Worm (Caenorhabditis elegans) whole organism, young adult: Measurements from ENCODE around the gene gar-3.

Source experiments
- B0261.1 ChIP-seq: sonication (generic microtip); optimal IDR thresholded peaks from 2 replicates; lab custom pipeline; 2016; ENCODE audit warnings: mild to moderate bottlenecking, missing genetic modification characterization, moderate library complexity, missing compliant biosample characterization
- C06A6.2 ChIP-seq: fragments of 200-800 bp; sonication (Bioruptor generic); conservative IDR thresholded peaks from 2 replicates; pipeline ENCODE4 v1.3.6; 2022; ENCODE audit warnings: missing genetic modification characterization, missing compliant biosample characterization
- D2030.7 ChIP-seq: fragments of 200-800 bp; sonication (Bioruptor generic); IDR thresholded peaks from 2 replicates; pipeline ENCODE4 v1.3.6; 2022; ENCODE audit warnings: missing genetic modification reagents, missing genetic modification characterization, missing compliant biosample characterization
- F10E7.11 ChIP-seq: sonication (generic microtip); optimal IDR thresholded peaks from 2 replicates; lab custom pipeline; 2017; ENCODE audit warnings: mild to moderate bottlenecking, missing genetic modification characterization, moderate library complexity, missing compliant biosample characterization
- F23B12.7 ChIP-seq: sonication (generic microtip); optimal IDR thresholded peaks from 2 replicates; lab custom pipeline; 2017; ENCODE audit warnings: missing genetic modification characterization, mild to moderate bottlenecking, missing compliant biosample characterization, antibody characterized with exemption, moderate library complexity; ENCODE audit not compliant: insufficient read depth
- F49E8.2 ChIP-seq: sonication (generic microtip); optimal IDR thresholded peaks from 3 replicates; lab custom pipeline; 2017; ENCODE audit warnings: missing genetic modification characterization, mild to moderate bottlenecking, missing compliant biosample characterization, antibody characterized with exemption, moderate library complexity; ENCODE audit not compliant: insufficient read depth
- F57A8.1 ChIP-seq: fragments of 200-800 bp; sonication (Bioruptor generic); optimal IDR thresholded peaks from 2 replicates; lab custom pipeline; 2018; ENCODE audit warnings: mild to moderate bottlenecking, missing genetic modification characterization, moderate library complexity, missing compliant biosample characterization
- F57C9.4 ChIP-seq: sonication (generic microtip); optimal IDR thresholded peaks from 2 replicates; lab custom pipeline; 2017; ENCODE audit warnings: mild to moderate bottlenecking, missing genetic modification characterization, missing compliant biosample characterization
- K12H6.12 ChIP-seq: fragments of 200-800 bp; sonication (Bioruptor generic); optimal IDR thresholded peaks from 2 replicates; lab custom pipeline; 2018; ENCODE audit warnings: mild to moderate bottlenecking, missing genetic modification characterization, missing compliant biosample characterization
- Y79H2A.3 ChIP-seq: fragments of 200-800 bp; sonication (Bioruptor generic); conservative IDR thresholded peaks from 2 replicates; pipeline ENCODE4 v1.3.6; 2022; ENCODE audit warnings: missing genetic modification reagents, missing genetic modification characterization, missing compliant biosample characterization
- ZK185.1 ChIP-seq: sonication (generic microtip); optimal IDR thresholded peaks from 2 replicates; lab custom pipeline; 2016; ENCODE audit warnings: mild to moderate bottlenecking, missing genetic modification characterization, missing compliant biosample characterization; ENCODE audit not compliant: poor library complexity, severe bottlenecking
- aptf-3 ChIP-seq: fragments of 200-800 bp; sonication (Bioruptor generic); IDR thresholded peaks from 2 replicates; pipeline ENCODE4 v1.3.6; 2022; ENCODE audit warnings: missing genetic modification characterization, missing compliant biosample characterization
- attf-5 ChIP-seq: fragments of 200-800 bp; sonication (Bioruptor generic); optimal IDR thresholded peaks from 2 replicates; lab custom pipeline; 2018; ENCODE audit warnings: mild to moderate bottlenecking, missing genetic modification characterization, missing compliant biosample characterization
- attf-6 ChIP-seq: fragments of 200-800 bp; sonication (Bioruptor generic); IDR thresholded peaks from 2 replicates; pipeline ENCODE4 v1.3.6; 2022; ENCODE audit warnings: missing genetic modification reagents, missing genetic modification characterization, missing compliant biosample characterization
- bed-1 ChIP-seq: fragments of 200-800 bp; sonication (Bioruptor generic); IDR thresholded peaks from 2 replicates; pipeline ENCODE4 v1.3.6; 2022; ENCODE audit warnings: missing genetic modification reagents, missing genetic modification characterization, missing compliant biosample characterization
- cebp-1 ChIP-seq, 2 experiments: fragments of 200-800 bp in 1 of 2; sonication (Bioruptor generic) in 1 of 2; sonication (generic microtip) in 1 of 2; IDR thresholded peaks in 1 of 2; optimal IDR thresholded peaks in 1 of 2; 2 replicates each; pipeline versions ENCODE4 v1.3.6 to Lab custom; 2017 to 2022; ENCODE audit warnings: missing compliant biosample characterization in 2 of 2, missing genetic modification characterization in 2 of 2, mild to moderate bottlenecking in 1 of 2, missing genetic modification reagents in 1 of 2, moderate library complexity in 1 of 2
- ceh-100 ChIP-seq: fragments of 200-800 bp; sonication (Bioruptor generic); IDR thresholded peaks from 2 replicates; pipeline ENCODE4 v1.3.6; 2022; ENCODE audit warnings: missing genetic modification reagents, missing genetic modification characterization, missing compliant biosample characterization
- ceh-58 ChIP-seq: fragments of 200-800 bp; sonication (Bioruptor generic); IDR thresholded peaks from 2 replicates; pipeline ENCODE4 v1.3.6; 2022; ENCODE audit warnings: missing genetic modification characterization, missing compliant biosample characterization
- ceh-91 ChIP-seq: fragments of 200-800 bp; sonication (Bioruptor generic); IDR thresholded peaks from 2 replicates; pipeline ENCODE4 v1.3.6; 2022; ENCODE audit warnings: missing genetic modification reagents, missing genetic modification characterization, missing compliant biosample characterization
- dox-1 ChIP-seq: fragments of 200-800 bp; sonication (Bioruptor generic); IDR thresholded peaks from 2 replicates; pipeline ENCODE4 v1.3.6; 2022; ENCODE audit warnings: missing genetic modification reagents, missing genetic modification characterization, missing compliant biosample characterization
- him-1 ChIP-seq: sonication (generic microtip); optimal IDR thresholded peaks from 2 replicates; lab custom pipeline; 2016; ENCODE audit warnings: missing genotype, missing genetic modification reagents, missing genetic modification characterization, missing compliant biosample characterization
- hlh-12 ChIP-seq: sonication (generic microtip); optimal IDR thresholded peaks from 2 replicates; lab custom pipeline; 2016; ENCODE audit warnings: missing genetic modification characterization, missing compliant biosample characterization
- hmg-1.2 ChIP-seq: fragments of 200-800 bp; sonication (Bioruptor generic); IDR thresholded peaks from 2 replicates; pipeline ENCODE4 v1.3.6; 2022; ENCODE audit warnings: missing genetic modification reagents, missing genetic modification characterization, missing compliant biosample characterization
- let-607 ChIP-seq, 2 experiments: fragments of 200-800 bp in 1 of 2; sonication (Bioruptor generic) in 1 of 2; sonication (generic microtip) in 1 of 2; optimal IDR thresholded peaks; 2 replicates each; lab custom pipeline; 2016 to 2018; ENCODE audit warnings: mild to moderate bottlenecking in 2 of 2, missing compliant biosample characterization in 2 of 2, missing genetic modification characterization in 2 of 2, moderate library complexity in 2 of 2, missing genotype in 1 of 2
- lin-26 ChIP-seq: fragments of 200-800 bp; sonication (Bioruptor generic); IDR thresholded peaks from 2 replicates; pipeline ENCODE4 v1.3.6; 2022; ENCODE audit warnings: missing genetic modification reagents, missing genetic modification characterization, missing compliant biosample characterization
- lin-35 ChIP-seq, 3 experiments: fragments of 150-350 bp in 2 of 3; sonication (generic microtip) in 1 of 3; optimal IDR thresholded peaks; 2 replicates each; lab custom pipeline; 2014 to 2018; ENCODE audit warnings: missing biosample characterization in 3 of 3, missing genetic modification characterization in 3 of 3, missing genetic modification reagents in 3 of 3
- lin-54 ChIP-seq: fragments of 200-800 bp; sonication (Bioruptor generic); optimal IDR thresholded peaks from 2 replicates; lab custom pipeline; 2018; ENCODE audit warnings: mild to moderate bottlenecking, missing genetic modification characterization, missing compliant biosample characterization
- madf-6 ChIP-seq: fragments of 200-800 bp; sonication (Bioruptor generic); IDR thresholded peaks from 2 replicates; pipeline ENCODE4 v1.3.6; 2022; ENCODE audit warnings: missing genetic modification reagents, missing genetic modification characterization, missing compliant biosample characterization
- mcd-1 ChIP-seq: fragments of 200-800 bp; sonication (Bioruptor generic); IDR thresholded peaks from 2 replicates; pipeline ENCODE4 v1.3.6; 2022; ENCODE audit warnings: missing genetic modification reagents, missing genetic modification characterization, missing compliant biosample characterization
- nfyb-1 ChIP-seq: fragments of 200-800 bp; sonication (Bioruptor generic); IDR thresholded peaks from 2 replicates; pipeline ENCODE4 v1.3.6; 2022; ENCODE audit warnings: missing genetic modification reagents, missing genetic modification characterization, missing compliant biosample characterization
- nhr-80 ChIP-seq: sonication (generic microtip); optimal IDR thresholded peaks from 2 replicates; lab custom pipeline; 2016; ENCODE audit warnings: missing genetic modification characterization, missing compliant biosample characterization
- pbrm-1 ChIP-seq: fragments of 200-800 bp; sonication (Bioruptor generic); IDR thresholded peaks from 2 replicates; pipeline ENCODE4 v1.3.6; 2022; ENCODE audit warnings: missing genetic modification reagents, missing genetic modification characterization, missing compliant biosample characterization
- pha-4 ChIP-seq: fragments of 150-350 bp; sonication (generic microtip); optimal IDR thresholded peaks from 2 replicates; lab custom pipeline; 2014; ENCODE audit warnings: missing biosample characterization, missing genetic modification reagents, missing genetic modification characterization
- rcor-1 ChIP-seq: fragments of 200-800 bp; sonication (Bioruptor generic); IDR thresholded peaks from 2 replicates; pipeline ENCODE4 v1.3.6; 2022; ENCODE audit warnings: missing genetic modification reagents, missing genetic modification characterization, missing compliant biosample characterization
- snpc-1.1 ChIP-seq: sonication (generic microtip); optimal IDR thresholded peaks from 2 replicates; lab custom pipeline; 2017; ENCODE audit warnings: missing genetic modification characterization, mild to moderate bottlenecking, missing compliant biosample characterization, antibody characterized with exemption, moderate library complexity, missing genotype, missing genetic modification reagents; ENCODE audit not compliant: insufficient read depth
- snpc-3.4 ChIP-seq: sonication (generic microtip); optimal IDR thresholded peaks from 2 replicates; lab custom pipeline; 2017; ENCODE audit warnings: missing genetic modification characterization, mild to moderate bottlenecking, missing compliant biosample characterization, antibody characterized with exemption, moderate library complexity, missing genotype, missing genetic modification reagents
- snpc-4 ChIP-seq, 5 experiments: fragments of 150-350 bp in 1 of 5; sonication (generic microtip) in 4 of 5; optimal IDR thresholded peaks; 2 replicates each; lab custom pipeline; 2014 to 2018; ENCODE audit warnings: missing genetic modification characterization in 5 of 5, missing biosample characterization in 3 of 5, antibody characterized with exemption in 2 of 5, mild to moderate bottlenecking in 2 of 5, missing compliant biosample characterization in 2 of 5, missing genotype in 2 of 5, moderate library complexity in 2 of 5, missing genetic modification reagents in 1 of 5
- tbp1 ChIP-seq: fragments of 200-800 bp; sonication (Bioruptor generic); optimal IDR thresholded peaks from 2 replicates; lab custom pipeline; 2018; ENCODE audit warnings: mild to moderate bottlenecking, missing genetic modification characterization, missing compliant biosample characterization
- tbx-9 ChIP-seq: sonication (generic microtip); optimal IDR thresholded peaks from 2 replicates; lab custom pipeline; 2016; ENCODE audit warnings: borderline replicate concordance, missing genetic modification characterization, inconsistent platforms, missing compliant biosample characterization
- ztf-22 ChIP-seq: fragments of 200-800 bp; sonication (Bioruptor generic); optimal IDR thresholded peaks from 2 replicates; lab custom pipeline; 2018; ENCODE audit warnings: mild to moderate bottlenecking, missing genetic modification characterization, moderate library complexity, missing compliant biosample characterization
- ztf-26 ChIP-seq: sonication (generic microtip); optimal IDR thresholded peaks from 2 replicates; lab custom pipeline; 2017; ENCODE audit warnings: missing genetic modification characterization, missing compliant biosample characterization
- ztf-6 ChIP-seq: fragments of 200-800 bp; sonication (Bioruptor generic); IDR thresholded peaks from 2 replicates; pipeline ENCODE4 v1.3.6; 2022; ENCODE audit warnings: missing genetic modification reagents, missing genetic modification characterization, missing compliant biosample characterization

gar-3 gene

DNA sequence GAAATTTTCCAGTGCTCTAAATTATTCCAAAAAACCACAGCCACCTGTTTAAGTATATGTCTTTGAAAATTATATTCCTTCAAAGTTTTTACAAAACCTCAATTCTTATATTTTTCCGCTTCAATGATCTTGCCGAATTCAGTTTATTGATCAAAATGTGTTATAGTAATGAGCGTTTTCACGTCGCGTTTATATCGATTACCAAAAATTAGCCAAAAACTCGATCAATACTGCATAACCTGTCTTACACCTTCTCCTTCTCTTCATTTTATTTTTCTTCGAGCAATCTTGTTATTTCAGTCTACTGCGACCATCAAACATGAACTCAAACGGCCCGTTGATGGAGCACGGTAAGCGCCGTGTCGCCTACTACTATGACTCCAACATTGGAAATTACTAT is 54.4 kb downstream of the gar-3 start, which contains the start of gene hda-1:
Gene hda-1, plus strand, starts transcription at position 301 of the 400 bp plus-strand sequence.
- no peak for TF ChIP-seq hlh-12 (tag; lab: Kevin White, UChicago)
- TF ChIP-seq F57A8.1 (GFP tag; lab: Kevin White, UChicago), result no peak
- TF ChIP-seq lin-54 (GFP tag; lab: Kevin White, UChicago), result no peak
- no peak for TF ChIP-seq K12H6.12 (tag; lab: Kevin White, UChicago)
- no peak for TF ChIP-seq ceh-91
- TF ChIP-seq snpc-1.1 (tag; lab: Kevin White, UChicago), result no peak
- no peak for TF ChIP-seq aptf-3 (GFP tag; lab: Robert Waterston, UW)
- no peak for TF ChIP-seq nfyb-1 (GFP tag; lab: Robert Waterston, UW)

DNA sequence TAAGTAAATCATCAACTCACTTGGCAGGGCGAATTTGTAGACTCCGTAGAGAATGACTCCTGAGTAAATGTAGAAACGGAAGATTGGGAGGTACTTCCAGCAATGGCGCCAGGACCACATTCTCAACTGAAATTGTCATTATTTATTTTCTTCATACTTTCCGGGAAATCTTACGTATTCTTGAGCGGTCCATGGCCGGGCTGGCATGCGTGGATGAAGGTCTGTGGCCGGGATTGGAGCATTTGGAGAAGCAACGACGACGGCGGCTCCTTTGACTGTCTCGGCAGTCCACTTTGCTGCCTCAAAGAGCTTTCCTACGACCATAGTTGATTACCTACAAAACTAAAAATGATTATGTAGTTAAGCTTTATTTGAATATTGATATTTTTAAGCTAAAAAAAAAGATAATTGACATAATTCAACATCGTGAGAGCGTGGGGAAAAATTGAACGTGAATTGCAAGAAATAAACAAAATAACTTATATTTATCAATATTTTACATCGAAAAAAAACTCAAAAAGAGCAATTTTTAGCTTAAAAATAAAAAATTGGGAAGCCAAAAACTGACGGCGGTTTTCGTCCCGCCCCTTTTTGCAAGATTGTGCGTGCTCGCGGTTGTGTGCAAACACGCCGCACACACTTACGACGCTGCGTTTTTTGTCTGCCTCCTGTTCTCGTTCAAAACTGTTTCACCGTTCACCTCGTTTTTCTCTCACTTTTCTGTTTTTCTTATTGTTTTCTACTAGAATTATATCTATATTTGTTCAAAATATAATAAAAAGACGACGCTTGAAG is 55.5 kb downstream of the gar-3 start, which contains the start of gene ril-1:
Gene ril-1, minus strand, starts transcription at position 342 of the 795 bp plus-strand sequence.
- TF ChIP-seq ceh-100 (GFP tag; lab: Robert Waterston, UW) (peak; percentile 53; the same call in 1 of the 2 replicates), lin-26 (GFP tag; lab: Robert Waterston, UW) (peak; percentile 52; the same call in 1 of the 2 replicates), ztf-22 (GFP tag; lab: Kevin White, UChicago) (no peak), pbrm-1 (GFP tag; lab: Robert Waterston, UW) (0 out of 2 replicates have a peak, but pooled peaks have one; percentile 12), lin-35 (GFP tag; optimal IDR thresholded peaks at IDR 0.05; lab: Kevin White, UChicago) (peak in 1 of 3 experiments; percentile 38), ZK185.1 (peak; percentile 57), hmg-1.2 (GFP tag; lab: Robert Waterston, UW) (peak; percentile 12; the same call in 1 of the 2 replicates), rcor-1 (GFP tag; lab: Robert Waterston, UW) (0 out of 2 replicates have a peak, but pooled peaks have one; percentile 24), ceh-58 (GFP tag; lab: Robert Waterston, UW) (no peak), mcd-1 (GFP tag; lab: Robert Waterston, UW) (peak; percentile 50), F57C9.4 (tag; lab: Kevin White, UChicago) (no peak), him-1 (no peak), F23B12.7 (peak; percentile 64), D2030.7 (GFP tag; lab: Robert Waterston, UW) (peak; percentile 27; the same call in 1 of the 2 replicates), tbx-9 (tag; lab: Kevin White, UChicago) (no peak), nfyb-1 (GFP tag; lab: Robert Waterston, UW) (peak; percentile 26; the same call in 1 of the 2 replicates), nhr-80 (tag; lab: Kevin White, UChicago) (peak; percentile 60), let-607 (tag; optimal IDR thresholded peaks at IDR 0.05; lab: Kevin White, UChicago) (no peak), ztf-26 (tag; lab: Kevin White, UChicago) (no peak), bed-1 (no peak), C06A6.2 (no peak), tbp1 (GFP tag; lab: Kevin White, UChicago) (peak; percentile 28), dox-1 (GFP tag; lab: Robert Waterston, UW) (peak; percentile 46; the same call in 1 of the 2 replicates), snpc-3.4 (no peak), attf-5 (GFP tag; lab: Kevin White, UChicago) (peak; percentile 81), F10E7.11 (no peak), pha-4 (tag; lab: Kevin White, UChicago) (no peak), ztf-6 (GFP tag; lab: Robert Waterston, UW) (no peak), B0261.1 (tag; lab: Kevin White, UChicago) (no peak), madf-6 (GFP tag; lab: Robert Waterston, UW) (0 out of 2 replicates have a peak, but pooled peaks have one; percentile 7), F49E8.2 (tag; lab: Kevin White, UChicago) (no peak), attf-6 (GFP tag; lab: Robert Waterston, UW) (no peak), Y79H2A.3 (no peak), snpc-4 (GFP tag; optimal IDR thresholded peaks at IDR 0.05; lab: Kevin White, UChicago) (peak; percentile 34), snpc-4 (tag; optimal IDR thresholded peaks at IDR 0.05; lab: Kevin White, UChicago) (peak in 2 of 4 experiments; percentile 46 to 57), cebp-1 (GFP tag; IDR thresholded peaks at IDR 0.05; lab: Robert Waterston, UW) (no peak), cebp-1 (tag; optimal IDR thresholded peaks at IDR 0.05; lab: Kevin White, UChicago) (peak; percentile 13)
